Fruit fly (Drosophila melanogaster): ENCODE measurements around the gene CG5001.

CG5001 gene

DNA sequence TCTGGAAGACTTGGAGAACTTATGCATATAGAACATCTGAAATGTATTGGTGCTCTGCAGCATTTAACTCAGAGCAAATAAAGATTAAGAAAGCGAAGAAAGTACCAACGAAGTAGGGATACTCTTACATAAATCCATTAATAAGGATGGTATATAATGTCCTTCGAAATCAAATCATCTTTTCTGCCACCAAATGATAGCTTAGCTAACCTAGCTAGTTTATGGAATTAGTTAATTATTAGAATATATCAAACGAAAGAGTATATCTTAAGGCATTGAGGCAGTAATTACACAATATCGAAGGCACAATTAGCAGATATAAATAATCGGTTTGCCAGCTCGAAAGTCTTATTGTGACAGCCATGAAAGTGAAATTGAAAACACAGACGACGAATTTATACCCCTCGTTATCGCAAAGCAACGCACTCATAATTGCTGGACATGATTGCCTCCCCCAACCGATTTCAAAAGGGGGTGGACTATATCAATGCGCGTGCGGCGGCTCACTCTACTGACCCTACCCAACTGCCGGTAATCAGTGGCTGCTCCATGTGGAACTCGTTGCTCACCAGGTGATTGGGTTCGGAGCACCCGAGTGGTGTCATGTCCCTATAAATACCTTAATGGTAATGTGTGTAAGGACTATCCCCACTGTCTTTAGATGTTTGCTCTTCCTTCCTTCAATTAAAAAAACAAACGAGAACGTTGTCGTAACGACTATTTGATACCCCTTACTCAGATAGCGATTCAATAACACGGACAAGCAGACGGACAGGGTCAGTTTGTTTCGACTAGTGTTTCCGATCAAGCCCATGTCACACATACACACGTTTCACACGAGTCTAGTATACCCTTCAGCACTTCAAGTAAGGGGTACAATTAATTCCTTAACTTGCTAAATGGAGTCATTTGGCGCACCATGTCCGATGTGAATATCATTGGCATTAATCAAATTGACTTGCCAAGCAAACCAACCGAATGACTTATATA lies 40.9 kb upstream of the CG5001 start (continued):
- TF ChIP-seq cas (GFP tag; IDR thresholded peaks at IDR 0.05) (peak; percentile 31; the same call in 1 of the 2 replicates), h (optimal IDR thresholded peaks at IDR 0.05) (no peak), CG12942 (GFP tag; optimal IDR thresholded peaks at IDR 0.05) (peak; percentile 2), Drgx (GFP tag; IDR thresholded peaks at IDR 0.05) (peak; percentile 43; the same call in 1 of the 2 replicates), Stat92E (GFP tag; optimal IDR thresholded peaks at IDR 0.05) (no peak), dan (GFP tag; IDR thresholded peaks at IDR 0.05) (no peak), CG9437 (GFP tag; optimal IDR thresholded peaks at IDR 0.05) (no peak), usp (GFP tag; optimal IDR thresholded peaks at IDR 0.05) (no peak), CG7987 (GFP tag; optimal IDR thresholded peaks at IDR 0.05) (no peak), CG10565 (GFP tag; optimal IDR thresholded peaks at IDR 0.05) (no peak), CG15696 (tag; optimal IDR thresholded peaks at IDR 0.05) (no peak), CG1233 (GFP tag; optimal IDR thresholded peaks at IDR 0.05) (peak; percentile 43), Max (GFP tag; optimal IDR thresholded peaks at IDR 0.05) (peak; percentile 15), HmgD (GFP tag; optimal IDR thresholded peaks at IDR 0.05) (no peak), CG6272 (GFP tag; IDR thresholded peaks at IDR 0.05) (no peak), CG10431 (GFP tag; optimal IDR thresholded peaks at IDR 0.05) (no peak), Ets97D (GFP tag; optimal IDR thresholded peaks at IDR 0.05) (no peak), p53 (GFP tag; optimal IDR thresholded peaks at IDR 0.05) (no peak), hkb (optimal IDR thresholded peaks at IDR 0.05) (no peak), hkb (GFP tag; IDR thresholded peaks at IDR 0.05) (peak; percentile 56), croc (GFP tag; conservative IDR thresholded peaks at IDR 0.05) (peak; percentile 21; the same call in 2 of the 3 replicates), ranshi (GFP tag; IDR thresholded peaks at IDR 0.05) (peak; percentile 45; the same call in 1 of the 2 replicates), Myb (GFP tag; optimal IDR thresholded peaks at IDR 0.05) (peak; percentile 5), dati (GFP tag; IDR thresholded peaks at IDR 0.05) (no peak), CG11093 (GFP tag; IDR thresholded peaks at IDR 0.05) (no peak), esg (GFP tag; conservative IDR thresholded peaks at IDR 0.05) (peak; percentile 35; the same call in 1 of the 2 replicates), oc (tag; optimal IDR thresholded peaks at IDR 0.05) (peak; percentile 21), CG16813 (GFP tag; IDR thresholded peaks at IDR 0.05; ENCODE audit: partially characterized antibody) (no peak), zen2 (GFP tag; IDR thresholded peaks at IDR 0.05; ENCODE audit: partially characterized antibody) (no peak), crc (GFP tag; optimal IDR thresholded peaks at IDR 0.05) (no peak), Doc2 (GFP tag; IDR thresholded peaks at IDR 0.05) (no peak), ap (GFP tag; IDR thresholded peaks at IDR 0.05) (0 out of 2 replicates have a peak, but pooled peaks have one; percentile 8), pfk (GFP tag; optimal IDR thresholded peaks at IDR 0.05) (no peak), Fer3 (tag; optimal IDR thresholded peaks at IDR 0.05) (peak; percentile 58), Antp (GFP tag; optimal IDR thresholded peaks at IDR 0.05) (peak; percentile 28), NfI (GFP tag; optimal IDR thresholded peaks at IDR 0.05) (peak; percentile 0), btn (GFP tag; optimal IDR thresholded peaks at IDR 0.05) (no peak), Opbp (GFP tag; IDR thresholded peaks at IDR 0.05; ENCODE audit: partially characterized antibody) (no peak), CG17385 (GFP tag; optimal IDR thresholded peaks at IDR 0.05) (peak; percentile 64), dpn (GFP tag; optimal IDR thresholded peaks at IDR 0.05) (peak in 1 of 2 experiments; percentile 35), CG3281 (GFP tag; optimal IDR thresholded peaks at IDR 0.05) (peak; percentile 54), CG14050 (GFP tag; IDR thresholded peaks at IDR 0.05) (no peak), MBD-R2 (GFP tag; IDR thresholded peaks at IDR 0.05) (no peak; the same call in 1 of the 2 replicates), CG14667 (GFP tag; IDR thresholded peaks at IDR 0.05) (no peak), pho (GFP tag; optimal IDR thresholded peaks at IDR 0.05) (peak; percentile 18), CG7963 (GFP tag; IDR thresholded peaks at IDR 0.05; ENCODE audit: partially characterized antibody) (no peak), wek (GFP tag; optimal IDR thresholded peaks at IDR 0.05) (no peak), Dad (GFP tag; optimal IDR thresholded peaks at IDR 0.05) (peak; percentile 9), cad (GFP tag; optimal IDR thresholded peaks at IDR 0.05) (no peak)

All from whole organism, embryonic.